Fruit fly (Drosophila melanogaster) whole organism, adult: Measurements from ENCODE around the gene Ace.

Experiments
- CG33017 ChIP-seq: fragments of 200-800 bp; sonication (Bioruptor generic); optimal IDR thresholded peaks from 2 replicates; lab custom pipeline; 2018; ENCODE audit warnings: missing biosample characterization, mild to moderate bottlenecking, missing genetic modification characterization, moderate library complexity
- CG7045 ChIP-seq: fragments of 200-800 bp; sonication (Bioruptor generic); optimal IDR thresholded peaks from 2 replicates; lab custom pipeline; 2017; ENCODE audit warnings: missing biosample characterization, mild to moderate bottlenecking, missing genetic modification characterization
- Crg-1 ChIP-seq: fragments of 200-800 bp; sonication (Bioruptor generic); optimal IDR thresholded peaks from 2 replicates; lab custom pipeline; 2016; ENCODE audit warnings: missing biosample characterization, missing genetic modification characterization
- Hr96 ChIP-seq: fragments of 200-800 bp; sonication (Bioruptor generic); optimal IDR thresholded peaks from 2 replicates; lab custom pipeline; 2016; ENCODE audit warnings: missing biosample characterization, missing genetic modification characterization
- bab1 ChIP-seq: fragments of 200-800 bp; sonication (Bioruptor generic); optimal IDR thresholded peaks from 3 replicates; lab custom pipeline; 2019; ENCODE audit warnings: missing biosample characterization, mild to moderate bottlenecking, missing genetic modification characterization, moderate library complexity
- tj ChIP-seq: fragments of 200-800 bp; sonication (Bioruptor generic); optimal IDR thresholded peaks from 3 replicates; lab custom pipeline; 2017; ENCODE audit warnings: missing biosample characterization, mild to moderate bottlenecking, missing genetic modification characterization, moderate library complexity
- toe ChIP-seq: fragments of 200-800 bp; sonication (Bioruptor generic); optimal IDR thresholded peaks from 2 replicates; lab custom pipeline; 2016; ENCODE audit warnings: missing biosample characterization, missing genetic modification characterization

dm6 chr3R:13271758-13272157 lies 12.4 kb upstream of the Ace start, which contains the start of gene TBC1D5:
- no peak for TF ChIP-seq tj (GFP tag; lab: Kevin White, UChicago)
- TF ChIP-seq Hr96 (GFP tag; lab: Kevin White, UChicago) = no peak
- no peak for TF ChIP-seq CG33017 (tag; lab: Kevin White, UChicago)
- no peak for TF ChIP-seq toe (GFP tag; lab: Kevin White, UChicago)
- no peak for TF ChIP-seq Crg-1
- TF ChIP-seq bab1 (GFP tag; lab: Kevin White, UChicago) = peak; percentile 13
- TF ChIP-seq CG7045 (GFP tag; lab: Kevin White, UChicago) = no peak
